Fruit fly (Drosophila melanogaster) whole organism, pupa: ENCODE measurements around the gene Hrb98DE.

Source experiments
- CG10348 ChIP-seq: fragments of 200-800 bp; sonication (Bioruptor generic); IDR thresholded peaks from 2 replicates; pipeline ENCODE4 v1.3.6; 2022; ENCODE audit warnings: missing biosample characterization, missing genetic modification characterization
- CG12605 ChIP-seq: fragments of 200-800 bp; sonication (Bioruptor generic); IDR thresholded peaks from 2 replicates; pipeline ENCODE4 v1.3.6; 2022; ENCODE audit warnings: missing biosample characterization, missing genetic modification characterization
- CG13204 ChIP-seq: fragments of 200-800 bp; sonication (Bioruptor generic); optimal IDR thresholded peaks from 2 replicates; lab custom pipeline; 2018; ENCODE audit warnings: missing biosample characterization, mild to moderate bottlenecking, missing genetic modification characterization, moderate library complexity
- CG14655 ChIP-seq: fragments of 200-800 bp; sonication (Bioruptor generic); optimal IDR thresholded peaks from 3 replicates; lab custom pipeline; 2017; ENCODE audit warnings: mild to moderate bottlenecking, missing biosample characterization, missing genetic modification reagents, missing genetic modification characterization
- CG15710 ChIP-seq: fragments of 200-800 bp; sonication (Bioruptor generic); optimal IDR thresholded peaks from 2 replicates; lab custom pipeline; 2018; ENCODE audit warnings: missing biosample characterization, mild to moderate bottlenecking, missing genetic modification characterization, moderate library complexity
- CG17806 ChIP-seq: fragments of 200-800 bp; sonication (Bioruptor generic); optimal IDR thresholded peaks from 2 replicates; lab custom pipeline; 2018; ENCODE audit warnings: missing biosample characterization, mild to moderate bottlenecking, missing genetic modification characterization, moderate library complexity
- CG32121 ChIP-seq: fragments of 200-800 bp; sonication (Bioruptor generic); IDR thresholded peaks from 2 replicates; pipeline ENCODE4 v1.3.6; 2022; ENCODE audit warnings: missing biosample characterization, missing genetic modification characterization
- CG34367 ChIP-seq: fragments of 200-800 bp; sonication (Bioruptor generic); optimal IDR thresholded peaks from 2 replicates; lab custom pipeline; 2018; ENCODE audit warnings: missing biosample characterization, mild to moderate bottlenecking, missing genetic modification characterization
- CG4496 ChIP-seq: fragments of 200-800 bp; sonication (Bioruptor generic); IDR thresholded peaks from 3 replicates; pipeline ENCODE4 v1.3.6; 2022; ENCODE audit warnings: missing biosample characterization, missing genetic modification characterization
- CG8159 ChIP-seq: fragments of 200-800 bp; sonication (Bioruptor generic); optimal IDR thresholded peaks from 3 replicates; lab custom pipeline; 2018; ENCODE audit warnings: missing biosample characterization, mild to moderate bottlenecking, missing genetic modification characterization, moderate library complexity
- CG8301 ChIP-seq: fragments of 200-800 bp; sonication (Bioruptor generic); optimal IDR thresholded peaks from 2 replicates; lab custom pipeline; 2018; ENCODE audit warnings: missing biosample characterization, mild to moderate bottlenecking, missing genetic modification characterization
- CG9948 ChIP-seq: fragments of 200-800 bp; sonication (Bioruptor generic); optimal IDR thresholded peaks from 2 replicates; lab custom pipeline; 2018; ENCODE audit warnings: missing biosample characterization, mild to moderate bottlenecking, missing genetic modification characterization, moderate library complexity
- D1 ChIP-seq: fragments of 200-800 bp; sonication (Bioruptor generic); optimal IDR thresholded peaks from 2 replicates; lab custom pipeline; 2018; ENCODE audit warnings: missing biosample characterization, mild to moderate bottlenecking, missing genetic modification characterization, moderate library complexity
- EcR ChIP-seq: fragments of 200-800 bp; sonication (Bioruptor generic); optimal IDR thresholded peaks from 3 replicates; lab custom pipeline; 2019; ENCODE audit warnings: missing biosample characterization, missing genetic modification characterization, mild to moderate bottlenecking, moderate library complexity, missing genetic modification reagents
- Ets98B ChIP-seq: fragments of 200-800 bp; sonication (Bioruptor generic); IDR thresholded peaks from 2 replicates; pipeline ENCODE4 v1.3.6; 2022; ENCODE audit warnings: missing biosample characterization, missing genetic modification characterization
- Pif1A ChIP-seq: fragments of 200-800 bp; sonication (Bioruptor generic); optimal IDR thresholded peaks from 3 replicates; lab custom pipeline; 2016; ENCODE audit warnings: missing biosample characterization, missing genetic modification characterization
- Pif1B ChIP-seq: fragments of 200-800 bp; sonication (Bioruptor generic); optimal IDR thresholded peaks from 3 replicates; lab custom pipeline; 2016; ENCODE audit warnings: missing biosample characterization, missing genetic modification characterization
- Snoo ChIP-seq: fragments of 200-800 bp; sonication (Bioruptor generic); optimal IDR thresholded peaks from 3 replicates; lab custom pipeline; 2017; ENCODE audit warnings: missing biosample characterization, mild to moderate bottlenecking, missing genetic modification characterization, inconsistent platforms
- fd96Ca ChIP-seq: fragments of 200-800 bp; sonication (Bioruptor generic); IDR thresholded peaks from 3 replicates; pipeline ENCODE4 v1.3.6; 2022; ENCODE audit warnings: missing biosample characterization, missing genetic modification characterization
- gl ChIP-seq: fragments of 200-800 bp; sonication (Bioruptor generic); optimal IDR thresholded peaks from 2 replicates; lab custom pipeline; 2018; ENCODE audit warnings: missing biosample characterization, mild to moderate bottlenecking, missing genetic modification characterization
- rn ChIP-seq: fragments of 200-800 bp; sonication (Bioruptor generic); IDR thresholded peaks from 2 replicates; pipeline ENCODE4 v1.3.6; 2022; ENCODE audit warnings: missing biosample characterization, missing genetic modification characterization

The Hrb98DE gene

dm6 chr3R:28599238-28600127 lies at the start of gene Hrb98DE, which contains the start of gene Noa36:
Gene Hrb98DE (plus strand): TSS chr3R:28599834.
Gene Noa36 (minus strand): TSS chr3R:28599288.
- TF ChIP-seq rn (GFP tag; lab: Robert Waterston, UW) = no peak
- no peak for TF ChIP-seq D1 (tag; lab: Kevin White, UChicago)
- peak; percentile 14 for TF ChIP-seq Snoo
- no peak for TF ChIP-seq Pif1A (GFP tag; lab: Kevin White, UChicago)
- peak; percentile 29 for TF ChIP-seq CG15710
- TF ChIP-seq gl (tag; lab: Kevin White, UChicago) = no peak
- TF ChIP-seq CG10348 (GFP tag; lab: Robert Waterston, UW) = no peak
- TF ChIP-seq CG32121 (GFP tag; lab: Robert Waterston, UW) = 0 out of 2 replicates have a peak, but pooled peaks have one; percentile 8

dm6 chr3R:28552249-28552648 lies 47.4 kb upstream of the Hrb98DE start:
- TF ChIP-seq CG32121 (GFP tag; lab: Robert Waterston, UW) = no peak
- TF ChIP-seq Pif1B (GFP tag; lab: Kevin White, UChicago) = no peak
- no peak for TF ChIP-seq CG8301 (tag; lab: Kevin White, UChicago)
- no peak for TF ChIP-seq CG10348 (GFP tag; lab: Robert Waterston, UW)
- TF ChIP-seq CG12605 (GFP tag; lab: Robert Waterston, UW) = no peak
- no peak for TF ChIP-seq rn (GFP tag; lab: Robert Waterston, UW)
- TF ChIP-seq CG9948 (tag; lab: Kevin White, UChicago) = no peak
- TF ChIP-seq CG8159 (tag; lab: Kevin White, UChicago) = no peak
- TF ChIP-seq CG14655 (GFP tag; lab: Kevin White, UChicago) = no peak
- TF ChIP-seq Snoo = no peak
- TF ChIP-seq CG34367 (tag; lab: Kevin White, UChicago) = no peak
- TF ChIP-seq EcR (GFP tag; lab: Kevin White, UChicago) = no peak
- no peak for TF ChIP-seq Pif1A (GFP tag; lab: Kevin White, UChicago)
- no peak for TF ChIP-seq CG17806 (tag; lab: Kevin White, UChicago)
- no peak for TF ChIP-seq gl (tag; lab: Kevin White, UChicago)
- no peak for TF ChIP-seq CG15710
- TF ChIP-seq fd96Ca (GFP tag; lab: Robert Waterston, UW) = no peak
- TF ChIP-seq D1 (tag; lab: Kevin White, UChicago) = no peak
- no peak for TF ChIP-seq CG4496 (GFP tag; lab: Robert Waterston, UW)
- TF ChIP-seq Ets98B (GFP tag; lab: Robert Waterston, UW) = no peak
- TF ChIP-seq, all 21 proteins: peak for 0

- no peak for TF ChIP-seq D1 (tag; lab: Kevin White, UChicago)
These were observed 46.6 kb upstream of the Hrb98DE start for dm6 chr3R:28553023-28553422.

dm6 chr3R:28555324-28555723 lies 44.3 kb upstream of the Hrb98DE start:
- TF ChIP-seq CG17806 (tag; lab: Kevin White, UChicago) (no peak), gl (tag; lab: Kevin White, UChicago) (no peak), CG34367 (tag; lab: Kevin White, UChicago) (no peak), rn (GFP tag; lab: Robert Waterston, UW) (no peak), CG14655 (GFP tag; lab: Kevin White, UChicago) (no peak), Ets98B (GFP tag; lab: Robert Waterston, UW) (no peak), CG32121 (GFP tag; lab: Robert Waterston, UW) (no peak), CG4496 (GFP tag; lab: Robert Waterston, UW) (no peak), CG15710 (no peak), CG8159 (tag; lab: Kevin White, UChicago) (no peak), Snoo (no peak), CG12605 (GFP tag; lab: Robert Waterston, UW) (no peak), EcR (GFP tag; lab: Kevin White, UChicago) (no peak), CG9948 (tag; lab: Kevin White, UChicago) (no peak), Pif1A (GFP tag; lab: Kevin White, UChicago) (no peak)

- no peak for TF ChIP-seq CG32121 (GFP tag; lab: Robert Waterston, UW)
- TF ChIP-seq EcR (GFP tag; lab: Kevin White, UChicago) = no peak
- no peak for TF ChIP-seq CG10348 (GFP tag; lab: Robert Waterston, UW)
- no peak for TF ChIP-seq Pif1A (GFP tag; lab: Kevin White, UChicago)
- TF ChIP-seq Pif1B (GFP tag; lab: Kevin White, UChicago) = no peak
- TF ChIP-seq CG8159 (tag; lab: Kevin White, UChicago) = no peak
- no peak for TF ChIP-seq CG13204
- no peak for TF ChIP-seq CG17806 (tag; lab: Kevin White, UChicago)
- TF ChIP-seq gl (tag; lab: Kevin White, UChicago) = no peak
- TF ChIP-seq D1 (tag; lab: Kevin White, UChicago) = no peak
- no peak for TF ChIP-seq CG34367 (tag; lab: Kevin White, UChicago)
These were observed 43.8 kb upstream of the Hrb98DE start for dm6 chr3R:28555793-28556192.

- no peak for TF ChIP-seq rn (GFP tag; lab: Robert Waterston, UW)
- no peak for TF ChIP-seq CG34367 (tag; lab: Kevin White, UChicago)
- no peak for TF ChIP-seq CG32121 (GFP tag; lab: Robert Waterston, UW)
- TF ChIP-seq CG8301 (tag; lab: Kevin White, UChicago) = no peak
- TF ChIP-seq CG4496 (GFP tag; lab: Robert Waterston, UW) = no peak
- no peak for TF ChIP-seq gl (tag; lab: Kevin White, UChicago)
- no peak for TF ChIP-seq CG15710
- TF ChIP-seq CG14655 (GFP tag; lab: Kevin White, UChicago) = no peak
- TF ChIP-seq Pif1B (GFP tag; lab: Kevin White, UChicago) = no peak
- no peak for TF ChIP-seq CG13204
- TF ChIP-seq Pif1A (GFP tag; lab: Kevin White, UChicago) = no peak
- TF ChIP-seq CG8159 (tag; lab: Kevin White, UChicago) = no peak
- TF ChIP-seq Snoo = no peak
- no peak for TF ChIP-seq CG12605 (GFP tag; lab: Robert Waterston, UW)
- no peak for TF ChIP-seq CG17806 (tag; lab: Kevin White, UChicago)
- no peak for TF ChIP-seq EcR (GFP tag; lab: Kevin White, UChicago)
- TF ChIP-seq CG10348 (GFP tag; lab: Robert Waterston, UW) = no peak
- TF ChIP-seq Ets98B (GFP tag; lab: Robert Waterston, UW) = no peak
- TF ChIP-seq CG9948 (tag; lab: Kevin White, UChicago) = no peak
These were observed 43.2 kb upstream of the Hrb98DE start for dm6 chr3R:28556385-28556784.
